Fruit fly (Drosophila melanogaster) whole organism, embryonic: ENCODE data around the gene ana1.

Experiments used
- Aef1 ChIP-seq: fragments of 200-800 bp; sonication (Bioruptor generic); IDR thresholded peaks from 3 replicates; pipeline ENCODE4 v1.3.6; 2022; ENCODE audit warnings: missing biosample characterization, missing genetic modification characterization
- Antp ChIP-seq: fragments of 200-800 bp; sonication (Bioruptor generic); optimal IDR thresholded peaks from 3 replicates; lab custom pipeline; 2016; ENCODE audit warnings: missing biosample characterization, missing genetic modification characterization
- CG10321 ChIP-seq: fragments of 200-800 bp; sonication (Bioruptor generic); IDR thresholded peaks from 2 replicates; pipeline ENCODE4 v1.3.6; 2022; ENCODE audit warnings: missing biosample characterization, missing genetic modification characterization
- CG10565 ChIP-seq: fragments of 200-800 bp; sonication (Bioruptor generic); optimal IDR thresholded peaks from 3 replicates; lab custom pipeline; 2016; ENCODE audit warnings: missing biosample characterization, mild to moderate bottlenecking, missing genetic modification characterization
- CG12391 ChIP-seq: fragments of 200-800 bp; sonication (Bioruptor generic); optimal IDR thresholded peaks from 3 replicates; lab custom pipeline; 2018; ENCODE audit warnings: missing biosample characterization, mild to moderate bottlenecking, missing genetic modification characterization, moderate library complexity
- CG13287 ChIP-seq: fragments of 200-800 bp; sonication (Bioruptor generic); IDR thresholded peaks from 2 replicates; pipeline ENCODE4 v1.3.6; 2022; ENCODE audit warnings: missing biosample characterization, missing genetic modification characterization; ENCODE audit not compliant: partially characterized antibody
- CG15269 ChIP-seq: fragments of 200-800 bp; sonication (Bioruptor generic); optimal IDR thresholded peaks from 2 replicates; lab custom pipeline; 2018; ENCODE audit warnings: missing biosample characterization, mild to moderate bottlenecking, missing genetic modification characterization, moderate library complexity
- CG16779 ChIP-seq: fragments of 200-800 bp; sonication (Bioruptor generic); IDR thresholded peaks from 2 replicates; pipeline ENCODE4 v1.3.6; 2022; ENCODE audit warnings: missing biosample characterization, missing genetic modification characterization
- CG1832 ChIP-seq: fragments of 200-800 bp; sonication (Bioruptor generic); optimal IDR thresholded peaks from 2 replicates; lab custom pipeline; 2017; ENCODE audit warnings: missing biosample characterization, mild to moderate bottlenecking, missing genetic modification characterization, inconsistent platforms
- CG2120 ChIP-seq: fragments of 200-800 bp; sonication (Bioruptor generic); optimal IDR thresholded peaks from 3 replicates; lab custom pipeline; 2016; ENCODE audit warnings: missing biosample characterization, missing genetic modification characterization
- CG30431 ChIP-seq: fragments of 200-800 bp; sonication (Bioruptor generic); optimal IDR thresholded peaks from 2 replicates; lab custom pipeline; 2017; ENCODE audit warnings: missing biosample characterization, missing genetic modification characterization
- CG31224 ChIP-seq: fragments of 200-800 bp; sonication (Bioruptor generic); IDR thresholded peaks from 2 replicates; pipeline ENCODE4 v1.3.6; 2022; ENCODE audit warnings: missing biosample characterization, missing genetic modification characterization
- CG31388 ChIP-seq: fragments of 200-800 bp; sonication (Bioruptor generic); optimal IDR thresholded peaks from 2 replicates; lab custom pipeline; 2016; ENCODE audit warnings: missing biosample characterization, missing genetic modification characterization
- CG3163 ChIP-seq: fragments of 200-800 bp; sonication (Bioruptor generic); optimal IDR thresholded peaks from 3 replicates; lab custom pipeline; 2016; ENCODE audit warnings: missing biosample characterization, missing genetic modification characterization
- CG32532 ChIP-seq: fragments of 200-800 bp; sonication (Bioruptor generic); IDR thresholded peaks from 2 replicates; pipeline ENCODE4 v1.3.6; 2022; ENCODE audit warnings: missing biosample characterization, missing genetic modification characterization
- CG3407 ChIP-seq: fragments of 200-800 bp; sonication (Bioruptor generic); optimal IDR thresholded peaks from 2 replicates; lab custom pipeline; 2018; ENCODE audit warnings: missing biosample characterization, mild to moderate bottlenecking, missing genetic modification characterization
- CG3838 ChIP-seq: fragments of 200-800 bp; sonication (Bioruptor generic); optimal IDR thresholded peaks from 3 replicates; lab custom pipeline; 2016; ENCODE audit warnings: missing biosample characterization, missing genetic modification characterization
- CG3847 ChIP-seq: fragments of 200-800 bp; sonication (Bioruptor generic); IDR thresholded peaks from 2 replicates; pipeline ENCODE4 v1.3.6; 2022; ENCODE audit warnings: missing biosample characterization, missing genetic modification characterization
- CG4404 ChIP-seq: fragments of 200-800 bp; sonication (Bioruptor generic); IDR thresholded peaks from 2 replicates; pipeline ENCODE4 v1.3.6; 2022; ENCODE audit warnings: missing biosample characterization, missing genetic modification characterization
- CG6175 ChIP-seq: fragments of 200-800 bp; sonication (Bioruptor generic); IDR thresholded peaks from 3 replicates; pipeline ENCODE4 v1.3.6; 2022; ENCODE audit warnings: missing biosample characterization, missing genetic modification characterization
- CG7786 ChIP-seq: fragments of 200-800 bp; sonication (Bioruptor generic); optimal IDR thresholded peaks from 2 replicates; lab custom pipeline; 2016; ENCODE audit warnings: missing biosample characterization, missing genetic modification characterization
- CG7928 ChIP-seq: fragments of 200-800 bp; sonication (Bioruptor generic); optimal IDR thresholded peaks from 2 replicates; lab custom pipeline; 2017; ENCODE audit warnings: missing biosample characterization, mild to moderate bottlenecking, missing genetic modification characterization
- CG8290 ChIP-seq, 3 experiments: fragments of 200-800 bp; sonication (Bioruptor generic); optimal IDR thresholded peaks; 2 replicates each; lab custom pipeline; 2016 to 2019; ENCODE audit warnings: missing biosample characterization in 3 of 3, missing genetic modification characterization in 3 of 3, mild to moderate bottlenecking in 2 of 3, moderate library complexity in 1 of 3
- CG9932 ChIP-seq: fragments of 200-800 bp; sonication (Bioruptor generic); IDR thresholded peaks from 2 replicates; pipeline ENCODE4 v1.3.6; 2022; ENCODE audit warnings: missing biosample characterization, missing genetic modification characterization
- Dbx ChIP-seq: fragments of 200-800 bp; sonication (Bioruptor generic); IDR thresholded peaks from 3 replicates; pipeline ENCODE4 v1.3.6; 2022; ENCODE audit warnings: missing biosample characterization, missing genetic modification characterization
- Elba2 ChIP-seq: fragments of 200-800 bp; sonication (Bioruptor generic); optimal IDR thresholded peaks from 3 replicates; lab custom pipeline; 2016; ENCODE audit warnings: missing biosample characterization, missing genetic modification characterization
- Hand ChIP-seq: fragments of 200-800 bp; sonication (Bioruptor generic); optimal IDR thresholded peaks from 2 replicates; lab custom pipeline; 2017; ENCODE audit warnings: mild to moderate bottlenecking, missing biosample characterization, missing genetic modification reagents, missing genetic modification characterization
- Lhr ChIP-seq: fragments of 200-800 bp; sonication (Bioruptor generic); optimal IDR thresholded peaks from 3 replicates; lab custom pipeline; 2017; ENCODE audit warnings: mild to moderate bottlenecking, missing biosample characterization, missing genetic modification reagents, missing genetic modification characterization
- MTF-1 ChIP-seq: fragments of 200-800 bp; sonication (Bioruptor generic); optimal IDR thresholded peaks from 2 replicates; lab custom pipeline; 2018; ENCODE audit warnings: missing biosample characterization, mild to moderate bottlenecking, missing genetic modification characterization, borderline replicate concordance
- Oli ChIP-seq: fragments of 200-800 bp; sonication (Bioruptor generic); optimal IDR thresholded peaks from 2 replicates; lab custom pipeline; 2018; ENCODE audit warnings: missing biosample characterization, mild to moderate bottlenecking, missing genetic modification characterization, moderate library complexity
- Ptx1 ChIP-seq: fragments of 200-800 bp; sonication (Bioruptor generic); IDR thresholded peaks from 2 replicates; pipeline ENCODE4 v1.3.6; 2022; ENCODE audit warnings: missing biosample characterization, missing genetic modification characterization
- Side ChIP-seq: fragments of 200-800 bp; sonication (Bioruptor generic); optimal IDR thresholded peaks from 2 replicates; lab custom pipeline; 2016; ENCODE audit warnings: missing biosample characterization, missing genetic modification characterization
- Sox100B ChIP-seq: fragments of 200-800 bp; sonication (Bioruptor generic); optimal IDR thresholded peaks from 3 replicates; lab custom pipeline; 2018; ENCODE audit warnings: missing biosample characterization, mild to moderate bottlenecking, missing genetic modification characterization
- Usf ChIP-seq: fragments of 200-800 bp; sonication (Bioruptor generic); optimal IDR thresholded peaks from 2 replicates; lab custom pipeline; 2017; ENCODE audit warnings: missing genotype, missing biosample characterization, missing genetic modification characterization
- YL-1 ChIP-seq: fragments of 200-800 bp; sonication (Bioruptor generic); optimal IDR thresholded peaks from 3 replicates; lab custom pipeline; 2017; ENCODE audit warnings: missing biosample characterization, mild to moderate bottlenecking, missing genetic modification characterization
- ase ChIP-seq: fragments of 200-800 bp; sonication (Bioruptor generic); IDR thresholded peaks from 3 replicates; pipeline ENCODE4 v1.3.6; 2022; ENCODE audit warnings: missing biosample characterization, missing genetic modification characterization
- fd96Cb ChIP-seq: fragments of 200-800 bp; sonication (Bioruptor generic); optimal IDR thresholded peaks from 2 replicates; lab custom pipeline; 2018; ENCODE audit warnings: missing biosample characterization, mild to moderate bottlenecking, missing genetic modification characterization, moderate library complexity
- gfzf ChIP-seq: fragments of 200-800 bp; sonication (Bioruptor generic); optimal IDR thresholded peaks from 2 replicates; lab custom pipeline; 2016; ENCODE audit warnings: missing biosample characterization, mild to moderate bottlenecking, missing genetic modification characterization, moderate library complexity
- grau ChIP-seq: fragments of 200-800 bp; optimal IDR thresholded peaks from 3 replicates; lab custom pipeline; 2019; ENCODE audit warnings: missing biosample characterization, mild to moderate bottlenecking, missing genetic modification characterization, moderate library complexity
- jigr1 ChIP-seq: fragments of 200-800 bp; sonication (Bioruptor generic); IDR thresholded peaks from 3 replicates; pipeline ENCODE4 v1.3.6; 2022; ENCODE audit warnings: missing biosample characterization, missing genetic modification characterization
- jumu ChIP-seq: fragments of 200-800 bp; sonication (Bioruptor generic); optimal IDR thresholded peaks from 3 replicates; lab custom pipeline; 2016; ENCODE audit warnings: missing biosample characterization, missing genetic modification characterization
- ken ChIP-seq: fragments of 200-800 bp; sonication (Bioruptor generic); IDR thresholded peaks from 3 replicates; pipeline ENCODE4 v1.3.6; 2022; ENCODE audit warnings: missing biosample characterization, missing genetic modification characterization
- lov ChIP-seq, 2 experiments: fragments of 200-800 bp in 1 of 2; fragments of >200 bp in 1 of 2; sonication (Bioruptor generic) in 1 of 2; IDR thresholded peaks in 1 of 2; optimal IDR thresholded peaks in 1 of 2; 2 replicates in 1 of 2; 3 replicates in 1 of 2; pipeline versions ENCODE4 v1.3.6 to Lab custom; 2017 to 2022; ENCODE audit warnings: missing biosample characterization in 1 of 2, missing genetic modification characterization in 1 of 2
- mld ChIP-seq: fragments of 200-800 bp; sonication (Bioruptor generic); IDR thresholded peaks from 3 replicates; pipeline ENCODE4 v1.3.6; 2022; ENCODE audit warnings: missing biosample characterization, missing genetic modification characterization; ENCODE audit not compliant: partially characterized antibody
- nerfin-2 ChIP-seq: fragments of 200-800 bp; sonication (Bioruptor generic); IDR thresholded peaks from 2 replicates; pipeline ENCODE4 v1.3.6; 2022; ENCODE audit warnings: missing biosample characterization, missing genetic modification characterization; ENCODE audit not compliant: partially characterized antibody
- ranshi ChIP-seq: fragments of 200-800 bp; sonication (Bioruptor generic); IDR thresholded peaks from 2 replicates; pipeline ENCODE4 v1.3.6; 2022; ENCODE audit warnings: missing biosample characterization, missing genetic modification characterization
- rib ChIP-seq: fragments of 200-800 bp; sonication (Bioruptor generic); IDR thresholded peaks from 2 replicates; pipeline ENCODE4 v1.3.6; 2022; ENCODE audit warnings: missing biosample characterization, missing genetic modification characterization
- sima ChIP-seq: fragments of 200-800 bp; sonication (Bioruptor generic); optimal IDR thresholded peaks from 2 replicates; lab custom pipeline; 2016; ENCODE audit warnings: missing biosample characterization, missing genetic modification characterization
- sisA ChIP-seq: fragments of 200-800 bp; sonication (Bioruptor generic); IDR thresholded peaks from 2 replicates; pipeline ENCODE4 v1.3.6; 2022; ENCODE audit warnings: missing biosample characterization, missing genetic modification characterization
- wek ChIP-seq: fragments of 200-800 bp; sonication (Bioruptor generic); optimal IDR thresholded peaks from 3 replicates; lab custom pipeline; 2018; ENCODE audit warnings: missing biosample characterization, mild to moderate bottlenecking, missing genetic modification characterization, moderate library complexity

ana1 gene

DNA sequence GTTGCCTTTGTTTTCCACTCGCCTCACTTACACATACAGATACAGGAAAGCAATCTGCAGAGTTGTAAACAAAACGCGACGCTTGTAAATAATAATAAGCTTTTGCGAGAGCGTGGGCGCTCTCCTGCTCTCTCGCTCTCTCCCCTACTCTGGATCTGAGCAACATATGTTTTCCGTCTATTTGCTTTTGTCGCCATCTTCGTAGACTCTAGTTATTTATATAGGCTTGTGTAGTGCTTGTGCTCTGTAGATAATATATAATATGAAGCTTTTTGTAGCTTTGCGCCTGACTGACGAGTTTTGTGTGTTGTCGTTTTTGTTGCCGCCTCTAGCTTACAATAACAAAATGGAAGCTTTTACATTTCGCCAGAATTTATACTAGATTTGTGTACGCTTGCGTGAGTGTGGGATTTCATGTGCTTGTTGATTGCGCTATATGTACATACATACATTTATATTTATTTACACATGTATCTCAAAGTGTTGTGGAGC, 35.4 kb downstream of the ana1 start (continued):
- TF ChIP-seq YL-1 (GFP tag; lab: Kevin White, UChicago) (peak; percentile 24), Lhr (GFP tag; lab: Kevin White, UChicago) (no peak), CG1832 (no peak), Sox100B (GFP tag; lab: Kevin White, UChicago) (peak; percentile 37), Antp (no peak), jumu (GFP tag; lab: Kevin White, UChicago) (no peak), CG2120 (peak; percentile 43), CG32532 (peak; percentile 49; the same call in 1 of the 2 replicates), Dbx (GFP tag; lab: Robert Waterston, UW) (peak; percentile 70; the same call in 2 of the 3 replicates), lov (optimal IDR thresholded peaks at IDR 0.05; lab: Kevin White, UChicago) (no peak), lov (GFP tag; IDR thresholded peaks at IDR 0.05; lab: Robert Waterston, UW) (0 out of 3 replicates have a peak, but pooled peaks have one; percentile 74), nerfin-2 (no peak), Ptx1 (no peak), CG9932 (GFP tag; lab: Robert Waterston, UW) (no peak), wek (GFP tag; lab: Kevin White, UChicago) (peak; percentile 64), CG4404 (GFP tag; lab: Robert Waterston, UW) (no peak), CG3847 (GFP tag; lab: Robert Waterston, UW) (no peak), CG16779 (GFP tag; lab: Robert Waterston, UW) (no peak), CG31224 (GFP tag; lab: Robert Waterston, UW) (no peak), mld (GFP tag; lab: Robert Waterston, UW) (no peak), CG15269 (peak; percentile 46), sima (GFP tag; lab: Kevin White, UChicago) (no peak), Aef1 (GFP tag; lab: Robert Waterston, UW) (peak; percentile 60; the same call in 1 of the 3 replicates), CG10565 (no peak), CG6175 (no peak), CG12391 (peak; percentile 46), CG10321 (GFP tag; lab: Robert Waterston, UW) (no peak), CG30431 (GFP tag; lab: Kevin White, UChicago) (no peak), Usf (no peak), jigr1 (GFP tag; lab: Robert Waterston, UW) (no peak), CG8290 (GFP tag; optimal IDR thresholded peaks at IDR 0.05; lab: Kevin White, UChicago) (peak; percentile 28), CG8290 (tag; optimal IDR thresholded peaks at IDR 0.05; lab: Kevin White, UChicago) (peak in 1 of 2 experiments; percentile 47), Oli (tag; lab: Kevin White, UChicago) (no peak), ase (GFP tag; lab: Robert Waterston, UW) (no peak), Elba2 (GFP tag; lab: Kevin White, UChicago) (no peak), gfzf (GFP tag; lab: Kevin White, UChicago) (no peak), CG3163 (GFP tag; lab: Kevin White, UChicago) (peak; percentile 28), MTF-1 (GFP tag; lab: Kevin White, UChicago) (peak; percentile 75), CG31388 (no peak), CG7786 (no peak), Hand (GFP tag; lab: Kevin White, UChicago) (peak; percentile 84), ranshi (GFP tag; lab: Robert Waterston, UW) (no peak; the same call in 1 of the 2 replicates), CG13287 (GFP tag; lab: Robert Waterston, UW) (peak; percentile 51; the same call in 1 of the 2 replicates), sisA (no peak), rib (GFP tag; lab: Robert Waterston, UW) (no peak; the same call in none of the 2 replicates), CG3838 (GFP tag; lab: Kevin White, UChicago) (peak; percentile 70), grau (tag; lab: Kevin White, UChicago) (peak; percentile 51), Side (GFP tag; lab: Kevin White, UChicago) (peak; percentile 74), ken (GFP tag; lab: Robert Waterston, UW) (no peak), CG3407 (peak; percentile 69), fd96Cb (tag; lab: Kevin White, UChicago) (no peak), CG7928 (GFP tag; lab: Kevin White, UChicago) (no peak)
